Worm (Caenorhabditis elegans) whole organism, young adult: ENCODE measurements around the gene bath-47.

ENCODE experiments used
- B0261.1 ChIP-seq: sonication (generic microtip); optimal IDR thresholded peaks from 2 replicates; lab custom pipeline; 2016; ENCODE audit warnings: mild to moderate bottlenecking, missing genetic modification characterization, moderate library complexity, missing compliant biosample characterization
- F10E7.11 ChIP-seq: sonication (generic microtip); optimal IDR thresholded peaks from 2 replicates; lab custom pipeline; 2017; ENCODE audit warnings: mild to moderate bottlenecking, missing genetic modification characterization, moderate library complexity, missing compliant biosample characterization
- F33H1.4 ChIP-seq: fragments of 200-800 bp; sonication (Bioruptor generic); IDR thresholded peaks from 2 replicates; pipeline ENCODE4 v1.3.6; 2022; ENCODE audit warnings: missing genetic modification reagents, missing genetic modification characterization, missing compliant biosample characterization
- F52B5.7 ChIP-seq: sonication (generic microtip); optimal IDR thresholded peaks from 2 replicates; lab custom pipeline; 2016; ENCODE audit warnings: mild to moderate bottlenecking, missing genetic modification characterization, missing compliant biosample characterization
- K11D2.4 ChIP-seq: fragments of 200-800 bp; sonication (Bioruptor generic); IDR thresholded peaks from 2 replicates; pipeline ENCODE4 v1.3.6; 2022; ENCODE audit warnings: missing genetic modification reagents, missing genetic modification characterization, missing compliant biosample characterization
- Y95B8A.8 ChIP-seq: fragments of 200-800 bp; sonication (Bioruptor generic); IDR thresholded peaks from 2 replicates; pipeline ENCODE4 v1.3.6; 2022; ENCODE audit warnings: missing genetic modification reagents, missing genetic modification characterization, missing compliant biosample characterization
- akir-1 ChIP-seq: fragments of 200-800 bp; sonication (Bioruptor generic); optimal IDR thresholded peaks from 2 replicates; lab custom pipeline; 2018; ENCODE audit warnings: mild to moderate bottlenecking, missing genetic modification characterization, moderate library complexity, missing compliant biosample characterization
- bed-1 ChIP-seq: fragments of 200-800 bp; sonication (Bioruptor generic); IDR thresholded peaks from 2 replicates; pipeline ENCODE4 v1.3.6; 2022; ENCODE audit warnings: missing genetic modification reagents, missing genetic modification characterization, missing compliant biosample characterization
- bed-2 ChIP-seq: fragments of 200-800 bp; sonication (Bioruptor generic); IDR thresholded peaks from 2 replicates; pipeline ENCODE4 v1.3.6; 2022; ENCODE audit warnings: missing genetic modification reagents, missing genetic modification characterization, missing compliant biosample characterization
- cebp-1 ChIP-seq, 2 experiments: fragments of 200-800 bp in 1 of 2; sonication (Bioruptor generic) in 1 of 2; sonication (generic microtip) in 1 of 2; IDR thresholded peaks in 1 of 2; optimal IDR thresholded peaks in 1 of 2; 2 replicates each; pipeline versions ENCODE4 v1.3.6 to Lab custom; 2017 to 2022; ENCODE audit warnings: missing compliant biosample characterization in 2 of 2, missing genetic modification characterization in 2 of 2, mild to moderate bottlenecking in 1 of 2, missing genetic modification reagents in 1 of 2, moderate library complexity in 1 of 2
- ceh-79 ChIP-seq: sonication (generic microtip); optimal IDR thresholded peaks from 2 replicates; lab custom pipeline; 2017; ENCODE audit warnings: mild to moderate bottlenecking, missing genetic modification characterization, missing compliant biosample characterization
- die-1 ChIP-seq: sonication (generic microtip); optimal IDR thresholded peaks from 2 replicates; lab custom pipeline; 2016; ENCODE audit warnings: missing genotype, mild to moderate bottlenecking, missing genetic modification characterization, missing compliant biosample characterization
- dpff-1 ChIP-seq: sonication (generic microtip); optimal IDR thresholded peaks from 2 replicates; lab custom pipeline; 2017; ENCODE audit warnings: mild to moderate bottlenecking, missing genetic modification characterization, missing compliant biosample characterization
- dpl-1 ChIP-seq: fragments of 150-350 bp; optimal IDR thresholded peaks from 2 replicates; lab custom pipeline; 2014; ENCODE audit warnings: missing biosample characterization, missing genetic modification reagents, missing genetic modification characterization
- efl-1 ChIP-seq: fragments of 150-350 bp; optimal IDR thresholded peaks from 2 replicates; lab custom pipeline; 2014; ENCODE audit warnings: missing biosample characterization, missing genetic modification reagents, missing genetic modification characterization
- egl-44 ChIP-seq: fragments of 200-800 bp; sonication (Bioruptor generic); IDR thresholded peaks from 2 replicates; pipeline ENCODE4 v1.3.6; 2022; ENCODE audit warnings: missing genetic modification reagents, missing genetic modification characterization, missing compliant biosample characterization
- ekl-4 ChIP-seq: fragments of 200-800 bp; sonication (Bioruptor generic); IDR thresholded peaks from 2 replicates; pipeline ENCODE4 v1.3.6; 2022; ENCODE audit warnings: missing genetic modification reagents, missing genetic modification characterization, missing compliant biosample characterization
- hlh-12 ChIP-seq: sonication (generic microtip); optimal IDR thresholded peaks from 2 replicates; lab custom pipeline; 2016; ENCODE audit warnings: missing genetic modification characterization, missing compliant biosample characterization
- hrde-1 ChIP-seq: sonication (generic microtip); optimal IDR thresholded peaks from 2 replicates; lab custom pipeline; 2016; ENCODE audit warnings: missing genetic modification characterization, mild to moderate bottlenecking, missing compliant biosample characterization, moderate library complexity, missing genotype, missing genetic modification reagents, borderline replicate concordance
- lin-35 ChIP-seq, 3 experiments: fragments of 150-350 bp in 2 of 3; sonication (generic microtip) in 1 of 3; optimal IDR thresholded peaks; 2 replicates each; lab custom pipeline; 2014 to 2018; ENCODE audit warnings: missing biosample characterization in 3 of 3, missing genetic modification characterization in 3 of 3, missing genetic modification reagents in 3 of 3
- madf-10 ChIP-seq: sonication (generic microtip); optimal IDR thresholded peaks from 2 replicates; lab custom pipeline; 2016; ENCODE audit warnings: mild to moderate bottlenecking, missing genetic modification characterization, missing compliant biosample characterization
- madf-6 ChIP-seq: fragments of 200-800 bp; sonication (Bioruptor generic); IDR thresholded peaks from 2 replicates; pipeline ENCODE4 v1.3.6; 2022; ENCODE audit warnings: missing genetic modification reagents, missing genetic modification characterization, missing compliant biosample characterization
- mel-28 ChIP-seq: sonication (generic microtip); optimal IDR thresholded peaks from 2 replicates; lab custom pipeline; 2016; ENCODE audit warnings: borderline replicate concordance, mild to moderate bottlenecking, missing genetic modification characterization, missing compliant biosample characterization
- nfya-1 ChIP-seq: sonication (generic microtip); optimal IDR thresholded peaks from 2 replicates; lab custom pipeline; 2017; ENCODE audit warnings: antibody characterized with exemption, missing compliant biosample characterization, missing genetic modification characterization, borderline replicate concordance; ENCODE audit not compliant: insufficient read depth
- nhr-90 ChIP-seq: sonication (generic microtip); optimal IDR thresholded peaks from 2 replicates; lab custom pipeline; 2016; ENCODE audit warnings: missing genotype, mild to moderate bottlenecking, missing genetic modification characterization, missing compliant biosample characterization
- rcor-1 ChIP-seq: fragments of 200-800 bp; sonication (Bioruptor generic); IDR thresholded peaks from 2 replicates; pipeline ENCODE4 v1.3.6; 2022; ENCODE audit warnings: missing genetic modification reagents, missing genetic modification characterization, missing compliant biosample characterization
- rec-8 ChIP-seq, 2 experiments: sonication (generic microtip); optimal IDR thresholded peaks; 2 replicates each; lab custom pipeline; 2016; ENCODE audit warnings: mild to moderate bottlenecking in 2 of 2, missing genetic modification characterization in 2 of 2, missing genetic modification reagents in 2 of 2, missing genotype in 2 of 2, missing biosample characterization in 1 of 2, missing compliant biosample characterization in 1 of 2, moderate library complexity in 1 of 2
- repo-1 ChIP-seq: sonication (generic microtip); optimal IDR thresholded peaks from 2 replicates; lab custom pipeline; 2017; ENCODE audit warnings: mild to moderate bottlenecking, missing genetic modification characterization, missing compliant biosample characterization
- sdz-38 ChIP-seq: sonication (generic microtip); optimal IDR thresholded peaks from 2 replicates; lab custom pipeline; 2016; ENCODE audit warnings: missing genotype, missing genetic modification characterization, missing compliant biosample characterization
- snpc-3.4 ChIP-seq: sonication (generic microtip); optimal IDR thresholded peaks from 2 replicates; lab custom pipeline; 2017; ENCODE audit warnings: missing genetic modification characterization, mild to moderate bottlenecking, missing compliant biosample characterization, antibody characterized with exemption, moderate library complexity, missing genotype, missing genetic modification reagents
- somi-1 ChIP-seq: fragments of 200-800 bp; sonication (Bioruptor generic); optimal IDR thresholded peaks from 2 replicates; lab custom pipeline; 2018; ENCODE audit warnings: mild to moderate bottlenecking, missing genetic modification characterization, missing compliant biosample characterization
- tbp1 ChIP-seq: fragments of 200-800 bp; sonication (Bioruptor generic); optimal IDR thresholded peaks from 2 replicates; lab custom pipeline; 2018; ENCODE audit warnings: mild to moderate bottlenecking, missing genetic modification characterization, missing compliant biosample characterization
- tbx-9 ChIP-seq: sonication (generic microtip); optimal IDR thresholded peaks from 2 replicates; lab custom pipeline; 2016; ENCODE audit warnings: borderline replicate concordance, missing genetic modification characterization, inconsistent platforms, missing compliant biosample characterization
- tlf-1 ChIP-seq: fragments of 200-800 bp; sonication (Bioruptor generic); optimal IDR thresholded peaks from 2 replicates; lab custom pipeline; 2018; ENCODE audit warnings: mild to moderate bottlenecking, missing genetic modification characterization, missing compliant biosample characterization
- ztf-22 ChIP-seq: fragments of 200-800 bp; sonication (Bioruptor generic); optimal IDR thresholded peaks from 2 replicates; lab custom pipeline; 2018; ENCODE audit warnings: mild to moderate bottlenecking, missing genetic modification characterization, moderate library complexity, missing compliant biosample characterization

Gene bath-47

ce11 chrII:1613972-1614371 is 12.4 kb downstream of the bath-47 start, which contains the start of gene fbxa-164:
Gene fbxa-164, minus strand, starts transcription at chrII:1614072.
- TF ChIP-seq snpc-3.4 (tag; lab: Kevin White, UChicago) (no peak), nfya-1 (tag; lab: Kevin White, UChicago) (no peak)

- TF ChIP-seq madf-6 (GFP tag; lab: Robert Waterston, UW) (no peak), tbp1 (GFP tag; lab: Kevin White, UChicago) (no peak), nhr-90 (tag; lab: Kevin White, UChicago) (no peak), bed-2 (GFP tag; lab: Robert Waterston, UW) (no peak), B0261.1 (tag; lab: Kevin White, UChicago) (no peak), mel-28 (tag; lab: Kevin White, UChicago) (no peak), Y95B8A.8 (GFP tag; lab: Robert Waterston, UW) (no peak), tlf-1 (GFP tag; lab: Kevin White, UChicago) (no peak), sdz-38 (tag; lab: Kevin White, UChicago) (no peak), egl-44 (GFP tag; lab: Robert Waterston, UW) (no peak), bed-1 (GFP tag; lab: Robert Waterston, UW) (no peak), rec-8 (tag; optimal IDR thresholded peaks at IDR 0.05; lab: Kevin White, UChicago) (no peak)
Measured at ce11 chrII:1616382-1616781, 14.8 kb downstream of the bath-47 start, which contains the start of gene fbxa-165. Gene fbxa-165, minus strand, starts transcription at chrII:1616482.

- TF ChIP-seq ztf-22 (no peak), F10E7.11 (tag; lab: Kevin White, UChicago) (no peak), ekl-4 (GFP tag; lab: Robert Waterston, UW) (no peak), rcor-1 (GFP tag; lab: Robert Waterston, UW) (no peak), F52B5.7 (tag; lab: Kevin White, UChicago) (no peak), cebp-1 (GFP tag; IDR thresholded peaks at IDR 0.05; lab: Robert Waterston, UW) (no peak), cebp-1 (tag; optimal IDR thresholded peaks at IDR 0.05; lab: Kevin White, UChicago) (no peak), lin-35 (GFP tag; optimal IDR thresholded peaks at IDR 0.05; lab: Kevin White, UChicago) (no peak), ceh-79 (tag; lab: Kevin White, UChicago) (no peak), dpl-1 (GFP tag; lab: Kevin White, UChicago) (no peak), dpff-1 (tag; lab: Kevin White, UChicago) (no peak), hrde-1 (no peak), repo-1 (tag; lab: Kevin White, UChicago) (no peak)
Measured at ce11 chrII:1618948-1619347, 17.3 kb downstream of the bath-47 start, which contains the start of gene fbxa-166. Gene fbxa-166, minus strand, starts transcription at chrII:1619048.

ce11 chrII:1621180-1621579 is 19.6 kb downstream of the bath-47 start, which contains the start of gene fbxa-158:
Gene fbxa-158, minus strand, starts transcription at chrII:1621280.
- TF ChIP-seq hlh-12 (tag; lab: Kevin White, UChicago) = no peak
- no peak for TF ChIP-seq tbx-9 (tag; lab: Kevin White, UChicago)
- TF ChIP-seq tbp1 (GFP tag; lab: Kevin White, UChicago) = no peak
- no peak for TF ChIP-seq hrde-1
- no peak for TF ChIP-seq akir-1 (GFP tag; lab: Kevin White, UChicago)
- no peak for TF ChIP-seq K11D2.4
- no peak for TF ChIP-seq somi-1
- no peak for TF ChIP-seq F33H1.4 (GFP tag; lab: Robert Waterston, UW)
- TF ChIP-seq die-1 (tag; lab: Kevin White, UChicago) = no peak
- TF ChIP-seq dpl-1 (GFP tag; lab: Kevin White, UChicago) = no peak
- TF ChIP-seq madf-10 (tag; lab: Kevin White, UChicago) = no peak
- no peak for TF ChIP-seq repo-1 (tag; lab: Kevin White, UChicago)
- TF ChIP-seq efl-1 (GFP tag; lab: Kevin White, UChicago) = no peak
